Fruit fly (Drosophila melanogaster): Measurements from ENCODE around the gene Peritrophin-15b.

The Peritrophin-15b gene

DNA sequence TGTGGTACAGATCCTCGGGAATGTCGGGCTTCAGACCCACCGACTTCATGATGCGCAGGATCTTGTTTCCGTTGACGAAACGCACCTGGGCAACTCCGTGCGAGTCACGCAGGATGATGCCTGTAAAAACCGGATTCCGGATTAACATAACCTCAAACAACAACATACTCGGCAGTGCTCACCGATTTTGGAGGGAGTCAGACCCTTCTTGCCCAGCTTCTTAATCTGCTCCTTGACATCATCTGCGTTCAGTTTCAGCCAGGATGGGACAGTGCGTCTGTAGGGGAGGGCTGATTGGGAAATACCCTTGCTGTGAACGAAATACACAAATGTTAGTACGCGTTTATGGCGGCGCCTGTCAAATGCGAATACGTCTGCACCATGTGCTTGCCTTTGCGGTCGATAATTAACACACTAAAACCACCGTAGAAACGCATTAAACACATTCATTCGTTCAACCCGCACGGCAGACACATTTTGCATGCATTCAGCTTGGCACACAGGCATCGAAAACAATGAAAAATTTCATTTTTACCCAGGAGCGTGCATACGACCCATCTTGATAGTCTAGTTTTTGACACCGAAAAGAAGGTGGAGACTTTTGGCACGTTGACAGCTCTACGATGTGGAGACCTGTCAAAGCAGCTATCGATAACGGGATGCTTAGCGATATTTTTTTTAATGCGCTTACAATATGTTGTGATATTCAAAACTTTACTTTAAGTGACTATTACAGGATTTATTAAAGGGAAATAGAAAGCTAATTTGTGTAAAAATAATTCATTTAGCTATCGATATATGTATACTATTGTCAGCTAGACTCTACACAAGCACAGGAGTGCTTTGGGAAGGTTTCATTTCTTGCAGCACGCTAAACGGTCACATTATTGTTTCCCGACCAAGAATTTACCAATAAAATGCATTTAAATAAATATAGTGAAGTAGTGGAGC, 30.5 kb downstream of the Peritrophin-15b start, which contains the start of the genes RpS13 and CSN8 (continued):
- TF ChIP-seq CG6689 (GFP tag; IDR thresholded peaks at IDR 0.05), result no peak
- TF ChIP-seq fd3F (GFP tag; optimal IDR thresholded peaks at IDR 0.05), result no peak
- no peak for TF ChIP-seq D19B (GFP tag; optimal IDR thresholded peaks at IDR 0.05)
- no peak for TF ChIP-seq CG33557 (GFP tag; optimal IDR thresholded peaks at IDR 0.05)
- TF ChIP-seq nerfin-1 (tag; optimal IDR thresholded peaks at IDR 0.05), result peak; percentile 39
- no peak for TF ChIP-seq CG5953 (GFP tag; IDR thresholded peaks at IDR 0.05)
- peak; percentile 29 for TF ChIP-seq gro (GFP tag; optimal IDR thresholded peaks at IDR 0.05)
- no peak for TF ChIP-seq ro (GFP tag; IDR thresholded peaks at IDR 0.05)
- TF ChIP-seq chinmo (GFP tag; IDR thresholded peaks at IDR 0.05; ENCODE audit: partially characterized antibody), result peak; percentile 69; the same call in 2 of the 4 replicates
- TF ChIP-seq CG2202 (tag; optimal IDR thresholded peaks at IDR 0.05), result no peak
- no peak for TF ChIP-seq dpn (GFP tag; optimal IDR thresholded peaks at IDR 0.05)
- TF ChIP-seq bigmax (GFP tag; optimal IDR thresholded peaks at IDR 0.05), result peak; percentile 95
- TF ChIP-seq Hey (tag; optimal IDR thresholded peaks at IDR 0.05), result no peak
- TF ChIP-seq sens-2 (GFP tag; IDR thresholded peaks at IDR 0.05), result no peak
- TF ChIP-seq CG3163 (GFP tag; optimal IDR thresholded peaks at IDR 0.05), result no peak
- TF ChIP-seq CG8388 (GFP tag; optimal IDR thresholded peaks at IDR 0.05), result peak; percentile 7
- TF ChIP-seq CoRest (tag; optimal IDR thresholded peaks at IDR 0.05), result peak; percentile 17
- TF ChIP-seq tll (GFP tag; optimal IDR thresholded peaks at IDR 0.05), result no peak
- TF ChIP-seq MBD-R2 (GFP tag; IDR thresholded peaks at IDR 0.05), result no peak; the same call in 1 of the 2 replicates
- no peak for TF ChIP-seq fd102C (GFP tag; optimal IDR thresholded peaks at IDR 0.05)
- peak; percentile 93 for TF ChIP-seq hbn (GFP tag; IDR thresholded peaks at IDR 0.05; ENCODE audit: partially characterized antibody)
- TF ChIP-seq lov (optimal IDR thresholded peaks at IDR 0.05), result no peak
- TF ChIP-seq lov (GFP tag; IDR thresholded peaks at IDR 0.05), result no peak
- TF ChIP-seq CG31388 (GFP tag; optimal IDR thresholded peaks at IDR 0.05), result no peak
- TF ChIP-seq CG12299 (tag; optimal IDR thresholded peaks at IDR 0.05), result peak; percentile 56
- TF ChIP-seq CG9876 (GFP tag; optimal IDR thresholded peaks at IDR 0.05), result no peak
- peak; percentile 28 for TF ChIP-seq CG33213 (GFP tag; optimal IDR thresholded peaks at IDR 0.05)
- peak; percentile 56 for TF ChIP-seq Hmr (GFP tag; optimal IDR thresholded peaks at IDR 0.05)
- peak; percentile 27 for TF ChIP-seq sd (tag; optimal IDR thresholded peaks at IDR 0.05)
- TF ChIP-seq Blimp-1 (GFP tag; optimal IDR thresholded peaks at IDR 0.05), result no peak
- TF ChIP-seq pho (GFP tag; optimal IDR thresholded peaks at IDR 0.05), result peak; percentile 29
- peak; percentile 16; the same call in 1 of the 2 replicates for TF ChIP-seq Drgx (GFP tag; IDR thresholded peaks at IDR 0.05)
- TF ChIP-seq ranshi (GFP tag; IDR thresholded peaks at IDR 0.05), result no peak
- TF ChIP-seq CG6175 (GFP tag; IDR thresholded peaks at IDR 0.05), result no peak
- 0 out of 2 replicates have a peak, but pooled peaks have one; percentile 31 for TF ChIP-seq CG16779 (GFP tag; IDR thresholded peaks at IDR 0.05)
- peak; percentile 87; the same call in 2 of the 3 replicates for TF ChIP-seq zen2 (GFP tag; IDR thresholded peaks at IDR 0.05; ENCODE audit: partially characterized antibody)
- no peak for TF ChIP-seq tio (GFP tag; optimal IDR thresholded peaks at IDR 0.05)
- TF ChIP-seq CG11696 (GFP tag; IDR thresholded peaks at IDR 0.05), result no peak
- no peak for TF ChIP-seq NfI (GFP tag; optimal IDR thresholded peaks at IDR 0.05)
- TF ChIP-seq CG17829 (tag; optimal IDR thresholded peaks at IDR 0.05), result peak; percentile 60
- peak; percentile 3 for TF ChIP-seq gcm (GFP tag; optimal IDR thresholded peaks at IDR 0.05)
- no peak for TF ChIP-seq dmrt11E (tag; optimal IDR thresholded peaks at IDR 0.05)
- no peak for TF ChIP-seq br (optimal IDR thresholded peaks at IDR 0.05)
- no peak for TF ChIP-seq emc (GFP tag; optimal IDR thresholded peaks at IDR 0.05)
- peak; percentile 93 for TF ChIP-seq Doc3 (GFP tag; IDR thresholded peaks at IDR 0.05; ENCODE audit: partially characterized antibody)
- TF ChIP-seq klu (GFP tag; IDR thresholded peaks at IDR 0.05), result no peak
- peak; percentile 55 for TF ChIP-seq CG3281 (GFP tag; optimal IDR thresholded peaks at IDR 0.05)
- no peak for TF ChIP-seq NC2α (GFP tag; optimal IDR thresholded peaks at IDR 0.05)
